Worm (Caenorhabditis elegans) whole organism, L4 larva: ENCODE measurements around the gene fbxb-31.

ENCODE experiments used
- F49E8.2 ChIP-seq: sonication (generic microtip); optimal IDR thresholded peaks from 2 replicates; lab custom pipeline; 2016; ENCODE audit warnings: missing compliant biosample characterization, mild to moderate bottlenecking, missing genetic modification characterization, borderline replicate concordance
- Y48G9A.11 ChIP-seq: fragments of 200-800 bp; sonication (Bioruptor generic); IDR thresholded peaks from 2 replicates; pipeline ENCODE4 v1.3.6; 2022; ENCODE audit warnings: missing genetic modification reagents, missing genetic modification characterization, missing compliant biosample characterization
- dmd-6 ChIP-seq: fragments of 200-800 bp; sonication (Bioruptor generic); IDR thresholded peaks from 2 replicates; pipeline ENCODE4 v1.3.6; 2022; ENCODE audit warnings: missing genetic modification reagents, missing genetic modification characterization, missing compliant biosample characterization
- dpl-1 ChIP-seq: fragments of 150-350 bp; optimal IDR thresholded peaks from 2 replicates; lab custom pipeline; 2014; ENCODE audit warnings: missing biosample characterization, missing genetic modification reagents, missing genetic modification characterization
- hif-1 ChIP-seq, 2 experiments: sonication (generic microtip); optimal IDR thresholded peaks; 2 replicates each; lab custom pipeline; 2016 to 2017; ENCODE audit warnings: missing compliant biosample characterization in 2 of 2, missing genetic modification characterization in 2 of 2, missing genetic modification reagents in 2 of 2, missing genotype in 2 of 2, mild to moderate bottlenecking in 1 of 2
- lin-15B ChIP-seq: fragments of 150-350 bp; sonication (generic microtip); optimal IDR thresholded peaks from 3 replicates; lab custom pipeline; 2014; ENCODE audit warnings: missing biosample characterization, missing genetic modification characterization
- lsy-2 ChIP-seq, 2 experiments: fragments of 150-350 bp in 1 of 2; sonication (generic microtip) in 1 of 2; optimal IDR thresholded peaks; 2 replicates each; lab custom pipeline; 2014 to 2017; ENCODE audit warnings: missing biosample characterization in 2 of 2, missing genetic modification characterization in 2 of 2
- mxl-3 ChIP-seq: fragments of 200-800 bp; sonication (Bioruptor generic); optimal IDR thresholded peaks from 2 replicates; lab custom pipeline; 2018; ENCODE audit warnings: mild to moderate bottlenecking, missing genetic modification characterization, missing compliant biosample characterization
- nhr-237 ChIP-seq: sonication (generic microtip); optimal IDR thresholded peaks from 2 replicates; lab custom pipeline; 2017; ENCODE audit warnings: missing biosample characterization, missing genetic modification characterization
- pqm-1 ChIP-seq: sonication (generic microtip); optimal IDR thresholded peaks from 2 replicates; lab custom pipeline; 2017; ENCODE audit warnings: missing biosample characterization, missing genetic modification characterization
- skn-1 ChIP-seq: fragments of 150-350 bp; optimal IDR thresholded peaks from 2 replicates; lab custom pipeline; 2014; ENCODE audit warnings: missing biosample characterization, missing genetic modification characterization
- unc-39 ChIP-seq: sonication (generic microtip); optimal IDR thresholded peaks from 2 replicates; lab custom pipeline; 2017; ENCODE audit warnings: missing biosample characterization, missing genetic modification characterization
- zip-2 ChIP-seq: fragments of 150-350 bp; optimal IDR thresholded peaks from 2 replicates; lab custom pipeline; 2014; ENCODE audit warnings: missing biosample characterization, missing genetic modification characterization

- TF ChIP-seq F49E8.2 = no peak
- TF ChIP-seq unc-39 = no peak
- TF ChIP-seq lsy-2 (tag; optimal IDR thresholded peaks at IDR 0.05; lab: Kevin White, UChicago) = no peak
- TF ChIP-seq pqm-1 (tag; lab: Kevin White, UChicago) = no peak
- TF ChIP-seq zip-2 = no peak
- no peak for TF ChIP-seq Y48G9A.11 (GFP tag; lab: Robert Waterston, UW)
- no peak for TF ChIP-seq lin-15B
- no peak for TF ChIP-seq dpl-1
- TF ChIP-seq nhr-237 (tag; lab: Kevin White, UChicago) = no peak
- TF ChIP-seq skn-1 (tag; lab: Kevin White, UChicago) = no peak
- TF ChIP-seq mxl-3 = no peak
- no peak for TF ChIP-seq hif-1 (tag; optimal IDR thresholded peaks at IDR 0.05; lab: Kevin White, UChicago)
- no peak for TF ChIP-seq dmd-6 (GFP tag; lab: Robert Waterston, UW)
Measured at ce11 chrII:3630810-3631209, 8.3 kb downstream of the fbxb-31 start, which contains the start of gene M151.2.
